Worm (Caenorhabditis elegans) whole organism, young adult: Measurements from ENCODE around the gene clec-185.

ENCODE experiments used
- B0261.1 ChIP-seq: sonication (generic microtip); optimal IDR thresholded peaks from 2 replicates; lab custom pipeline; 2016; ENCODE audit warnings: mild to moderate bottlenecking, missing genetic modification characterization, moderate library complexity, missing compliant biosample characterization
- C17E4.6 ChIP-seq: fragments of 200-800 bp; sonication (Bioruptor generic); IDR thresholded peaks from 2 replicates; pipeline ENCODE4 v1.3.6; 2022; ENCODE audit warnings: missing genetic modification reagents, missing genetic modification characterization, missing compliant biosample characterization
- D2030.7 ChIP-seq: fragments of 200-800 bp; sonication (Bioruptor generic); IDR thresholded peaks from 2 replicates; pipeline ENCODE4 v1.3.6; 2022; ENCODE audit warnings: missing genetic modification reagents, missing genetic modification characterization, missing compliant biosample characterization
- F22D6.2 ChIP-seq: sonication (generic microtip); optimal IDR thresholded peaks from 2 replicates; lab custom pipeline; 2016; ENCODE audit warnings: mild to moderate bottlenecking, missing genetic modification characterization, missing compliant biosample characterization
- F52B5.7 ChIP-seq: sonication (generic microtip); optimal IDR thresholded peaks from 2 replicates; lab custom pipeline; 2016; ENCODE audit warnings: mild to moderate bottlenecking, missing genetic modification characterization, missing compliant biosample characterization
- K12H6.12 ChIP-seq: fragments of 200-800 bp; sonication (Bioruptor generic); optimal IDR thresholded peaks from 2 replicates; lab custom pipeline; 2018; ENCODE audit warnings: mild to moderate bottlenecking, missing genetic modification characterization, missing compliant biosample characterization
- T07F8.4 ChIP-seq: sonication (generic microtip); optimal IDR thresholded peaks from 2 replicates; lab custom pipeline; 2016; ENCODE audit warnings: mild to moderate bottlenecking, missing genetic modification characterization, moderate library complexity, missing compliant biosample characterization
- Y56A3A.18 ChIP-seq: fragments of 200-800 bp; sonication (Bioruptor generic); IDR thresholded peaks from 2 replicates; pipeline ENCODE4 v1.3.6; 2022; ENCODE audit warnings: missing genetic modification reagents, missing genetic modification characterization, missing compliant biosample characterization
- Y67H2A.10 ChIP-seq: fragments of 200-800 bp; sonication (Bioruptor generic); conservative IDR thresholded peaks from 2 replicates; pipeline ENCODE4 v1.3.6; 2022; ENCODE audit warnings: missing genetic modification reagents, missing genetic modification characterization, missing compliant biosample characterization
- Y95B8A.8 ChIP-seq: fragments of 200-800 bp; sonication (Bioruptor generic); IDR thresholded peaks from 2 replicates; pipeline ENCODE4 v1.3.6; 2022; ENCODE audit warnings: missing genetic modification reagents, missing genetic modification characterization, missing compliant biosample characterization
- aptf-3 ChIP-seq: fragments of 200-800 bp; sonication (Bioruptor generic); IDR thresholded peaks from 2 replicates; pipeline ENCODE4 v1.3.6; 2022; ENCODE audit warnings: missing genetic modification characterization, missing compliant biosample characterization
- atf-7 ChIP-seq: sonication (generic microtip); optimal IDR thresholded peaks from 2 replicates; lab custom pipeline; 2017; ENCODE audit warnings: mild to moderate bottlenecking, missing genetic modification characterization, missing compliant biosample characterization
- athp-1 ChIP-seq: sonication (generic microtip); optimal IDR thresholded peaks from 2 replicates; lab custom pipeline; 2017; ENCODE audit warnings: mild to moderate bottlenecking, missing genetic modification characterization, missing compliant biosample characterization
- bed-2 ChIP-seq: fragments of 200-800 bp; sonication (Bioruptor generic); IDR thresholded peaks from 2 replicates; pipeline ENCODE4 v1.3.6; 2022; ENCODE audit warnings: missing genetic modification reagents, missing genetic modification characterization, missing compliant biosample characterization
- ceh-100 ChIP-seq: fragments of 200-800 bp; sonication (Bioruptor generic); IDR thresholded peaks from 2 replicates; pipeline ENCODE4 v1.3.6; 2022; ENCODE audit warnings: missing genetic modification reagents, missing genetic modification characterization, missing compliant biosample characterization
- ceh-40 ChIP-seq: fragments of 200-800 bp; sonication (Bioruptor generic); IDR thresholded peaks from 2 replicates; pipeline ENCODE4 v1.3.6; 2022; ENCODE audit warnings: missing genetic modification characterization, missing compliant biosample characterization
- ceh-79 ChIP-seq: sonication (generic microtip); optimal IDR thresholded peaks from 2 replicates; lab custom pipeline; 2017; ENCODE audit warnings: mild to moderate bottlenecking, missing genetic modification characterization, missing compliant biosample characterization
- ceh-91 ChIP-seq: fragments of 200-800 bp; sonication (Bioruptor generic); IDR thresholded peaks from 2 replicates; pipeline ENCODE4 v1.3.6; 2022; ENCODE audit warnings: missing genetic modification reagents, missing genetic modification characterization, missing compliant biosample characterization
- die-1 ChIP-seq: sonication (generic microtip); optimal IDR thresholded peaks from 2 replicates; lab custom pipeline; 2016; ENCODE audit warnings: missing genotype, mild to moderate bottlenecking, missing genetic modification characterization, missing compliant biosample characterization
- dpff-1 ChIP-seq: sonication (generic microtip); optimal IDR thresholded peaks from 2 replicates; lab custom pipeline; 2017; ENCODE audit warnings: mild to moderate bottlenecking, missing genetic modification characterization, missing compliant biosample characterization
- ekl-4 ChIP-seq: fragments of 200-800 bp; sonication (Bioruptor generic); IDR thresholded peaks from 2 replicates; pipeline ENCODE4 v1.3.6; 2022; ENCODE audit warnings: missing genetic modification reagents, missing genetic modification characterization, missing compliant biosample characterization
- ets-4 ChIP-seq: fragments of 200-800 bp; sonication (Bioruptor generic); optimal IDR thresholded peaks from 2 replicates; lab custom pipeline; 2018; ENCODE audit warnings: mild to moderate bottlenecking, missing genetic modification characterization, missing compliant biosample characterization
- fkh-3 ChIP-seq: sonication (generic microtip); optimal IDR thresholded peaks from 2 replicates; lab custom pipeline; 2016; ENCODE audit warnings: mild to moderate bottlenecking, missing genetic modification characterization, missing compliant biosample characterization
- hlh-26 ChIP-seq: fragments of 200-800 bp; sonication (Bioruptor generic); conservative IDR thresholded peaks from 2 replicates; pipeline ENCODE4 v1.3.6; 2022; ENCODE audit warnings: missing genetic modification reagents, missing genetic modification characterization, missing compliant biosample characterization
- hsf-1 ChIP-seq: fragments of 200-800 bp; sonication (Bioruptor generic); IDR thresholded peaks from 2 replicates; pipeline ENCODE4 v1.3.6; 2022; ENCODE audit warnings: missing genetic modification reagents, missing genetic modification characterization, missing compliant biosample characterization
- lsl-1 ChIP-seq: fragments of 200-800 bp; sonication (Bioruptor generic); optimal IDR thresholded peaks from 2 replicates; lab custom pipeline; 2018; ENCODE audit warnings: mild to moderate bottlenecking, missing genetic modification characterization, moderate library complexity, missing compliant biosample characterization
- madf-10 ChIP-seq: sonication (generic microtip); optimal IDR thresholded peaks from 2 replicates; lab custom pipeline; 2016; ENCODE audit warnings: mild to moderate bottlenecking, missing genetic modification characterization, missing compliant biosample characterization
- madf-6 ChIP-seq: fragments of 200-800 bp; sonication (Bioruptor generic); IDR thresholded peaks from 2 replicates; pipeline ENCODE4 v1.3.6; 2022; ENCODE audit warnings: missing genetic modification reagents, missing genetic modification characterization, missing compliant biosample characterization
- mxl-1 ChIP-seq: sonication (generic microtip); optimal IDR thresholded peaks from 2 replicates; lab custom pipeline; 2016; ENCODE audit warnings: missing genetic modification characterization, missing compliant biosample characterization
- nfya-1 ChIP-seq: sonication (generic microtip); optimal IDR thresholded peaks from 2 replicates; lab custom pipeline; 2017; ENCODE audit warnings: antibody characterized with exemption, missing compliant biosample characterization, missing genetic modification characterization, borderline replicate concordance; ENCODE audit not compliant: insufficient read depth
- nhr-120 ChIP-seq: fragments of 200-800 bp; sonication (Bioruptor generic); IDR thresholded peaks from 2 replicates; pipeline ENCODE4 v1.3.6; 2022; ENCODE audit warnings: missing genetic modification characterization, missing compliant biosample characterization
- nhr-90 ChIP-seq: sonication (generic microtip); optimal IDR thresholded peaks from 2 replicates; lab custom pipeline; 2016; ENCODE audit warnings: missing genotype, mild to moderate bottlenecking, missing genetic modification characterization, missing compliant biosample characterization
- pha-4 ChIP-seq: fragments of 150-350 bp; sonication (generic microtip); optimal IDR thresholded peaks from 2 replicates; lab custom pipeline; 2014; ENCODE audit warnings: missing biosample characterization, missing genetic modification reagents, missing genetic modification characterization
- repo-1 ChIP-seq: sonication (generic microtip); optimal IDR thresholded peaks from 2 replicates; lab custom pipeline; 2017; ENCODE audit warnings: mild to moderate bottlenecking, missing genetic modification characterization, missing compliant biosample characterization
- snpc-1.3 ChIP-seq: sonication (generic microtip); optimal IDR thresholded peaks from 2 replicates; lab custom pipeline; 2017; ENCODE audit warnings: missing genetic modification characterization, mild to moderate bottlenecking, missing compliant biosample characterization, antibody characterized with exemption, moderate library complexity, missing genotype, missing genetic modification reagents; ENCODE audit not compliant: insufficient read depth
- zim-3 ChIP-seq: sonication (generic microtip); optimal IDR thresholded peaks from 2 replicates; lab custom pipeline; 2017; ENCODE audit warnings: mild to moderate bottlenecking, missing genetic modification characterization, moderate library complexity, missing compliant biosample characterization

Gene clec-185

ce11 chrIV:12451225-12451831, 12.9 kb downstream of the clec-185 start, which contains the start of gene dpy-26 (continued):
- TF ChIP-seq nfya-1 (tag; lab: Kevin White, UChicago) = no peak

ce11 chrIV:12454115-12454514, 15.7 kb downstream of the clec-185 start, which contains the start of gene spe-44:
TSS of gene spe-44 (minus strand) at chrIV:12454215.
- TF ChIP-seq ceh-91 (GFP tag; lab: Robert Waterston, UW) (no peak), lsl-1 (peak; percentile 71)

- no peak for TF ChIP-seq hlh-26 (GFP tag; lab: Robert Waterston, UW)
Observed at ce11 chrIV:12454750-12455149, 16.3 kb downstream of the clec-185 start, which contains the start of gene smz-1. TSS of gene smz-1 (plus strand) at chrIV:12455050.

ce11 chrIV:12456613-12457012, 18.2 kb downstream of the clec-185 start, which contains the start of gene C25G4.7:
TSS of gene C25G4.7 (plus strand) at chrIV:12456913.
- TF ChIP-seq pha-4 (tag; lab: Kevin White, UChicago) (no peak), Y95B8A.8 (GFP tag; lab: Robert Waterston, UW) (no peak), nhr-90 (no peak), dpff-1 (tag; lab: Kevin White, UChicago) (no peak), fkh-3 (no peak), ceh-79 (tag; lab: Kevin White, UChicago) (no peak), snpc-1.3 (tag; lab: Kevin White, UChicago) (no peak), bed-2 (GFP tag; lab: Robert Waterston, UW) (no peak), mxl-1 (tag; lab: Kevin White, UChicago) (no peak), repo-1 (tag; lab: Kevin White, UChicago) (no peak), T07F8.4 (no peak), atf-7 (no peak), ets-4 (GFP tag; lab: Kevin White, UChicago) (no peak), zim-3 (no peak), ceh-100 (no peak), aptf-3 (GFP tag; lab: Robert Waterston, UW) (no peak), die-1 (tag; lab: Kevin White, UChicago) (no peak), Y56A3A.18 (GFP tag; lab: Robert Waterston, UW) (no peak)

ce11 chrIV:12463370-12463769, 24.9 kb downstream of the clec-185 start, which contains the start of gene C25G4.8:
TSS of gene C25G4.8 (minus strand) at chrIV:12463470.
- no peak for TF ChIP-seq nhr-120 (GFP tag; lab: Robert Waterston, UW)
- TF ChIP-seq B0261.1 (tag; lab: Kevin White, UChicago) = no peak
- no peak for TF ChIP-seq D2030.7
- no peak for TF ChIP-seq madf-10
- TF ChIP-seq fkh-3 = no peak
- TF ChIP-seq hsf-1 = no peak
- no peak for TF ChIP-seq Y67H2A.10 (GFP tag; lab: Robert Waterston, UW)
- no peak for TF ChIP-seq mxl-1 (tag; lab: Kevin White, UChicago)
- TF ChIP-seq ceh-79 (tag; lab: Kevin White, UChicago) = no peak
- TF ChIP-seq ceh-100 = no peak
- no peak for TF ChIP-seq F22D6.2 (tag; lab: Kevin White, UChicago)

ce11 chrIV:12464822-12465221, 26.4 kb downstream of the clec-185 start:
- TF ChIP-seq ceh-40 (no peak), dpff-1 (tag; lab: Kevin White, UChicago) (no peak), repo-1 (tag; lab: Kevin White, UChicago) (no peak), madf-6 (no peak), ekl-4 (GFP tag; lab: Robert Waterston, UW) (no peak), athp-1 (tag; lab: Kevin White, UChicago) (no peak), C17E4.6 (no peak), K12H6.12 (tag; lab: Kevin White, UChicago) (no peak), F52B5.7 (no peak)
